Fruit fly (Drosophila melanogaster): ENCODE measurements around the gene CG10098.
A peak's percentile ranks its signal among the peaks of the same experiment; 100 is the strongest.

CG10098 gene

dm6 chr3R:7127966-7128365 is 3.6 kb downstream of the CG10098 start, which contains the start of gene CG10068 (continued):
- TF ChIP-seq pan (optimal IDR thresholded peaks at IDR 0.05): no peak
- TF ChIP-seq pan (GFP tag; optimal IDR thresholded peaks at IDR 0.05 in 1 of 2, IDR thresholded peaks at IDR 0.05 in 1 of 2): peak in 1 of 2 experiments; percentile 97
- peak; percentile 95 for TF ChIP-seq CG2712 (tag; optimal IDR thresholded peaks at IDR 0.05)
- peak; percentile 94 for TF ChIP-seq nmo (GFP tag; optimal IDR thresholded peaks at IDR 0.05)
- TF ChIP-seq tx (GFP tag; optimal IDR thresholded peaks at IDR 0.05): peak; percentile 80
- TF ChIP-seq CG7786 (GFP tag; optimal IDR thresholded peaks at IDR 0.05): peak; percentile 81
- TF ChIP-seq H15 (GFP tag; IDR thresholded peaks at IDR 0.05): peak; percentile 90
- no peak; the same call in 1 of the 2 replicates for TF ChIP-seq GATAe (GFP tag; conservative IDR thresholded peaks at IDR 0.05)
- peak; percentile 89 for TF ChIP-seq CG5953 (GFP tag; IDR thresholded peaks at IDR 0.05)
- no peak for TF ChIP-seq hb (GFP tag; IDR thresholded peaks at IDR 0.05; ENCODE audit: partially characterized antibody)
- TF ChIP-seq CG12769 (tag; optimal IDR thresholded peaks at IDR 0.05): peak; percentile 77
- TF ChIP-seq Vsx1 (GFP tag; optimal IDR thresholded peaks at IDR 0.05): peak; percentile 72
- peak; percentile 45 for TF ChIP-seq schlank (tag; optimal IDR thresholded peaks at IDR 0.05)
- peak; percentile 83 for TF ChIP-seq NFAT (GFP tag; IDR thresholded peaks at IDR 0.05)
- TF ChIP-seq Fer2 (tag; optimal IDR thresholded peaks at IDR 0.05): peak; percentile 73
- peak; percentile 89 for TF ChIP-seq Nf-YA (GFP tag; IDR thresholded peaks at IDR 0.05)
- peak; percentile 81 for TF ChIP-seq CrebB (tag; optimal IDR thresholded peaks at IDR 0.05)
- TF ChIP-seq CG8290 (GFP tag; optimal IDR thresholded peaks at IDR 0.05): peak; percentile 94
- TF ChIP-seq CG8290 (tag; optimal IDR thresholded peaks at IDR 0.05): peak; percentile 73 to 86
- no peak for TF ChIP-seq pita (GFP tag; optimal IDR thresholded peaks at IDR 0.05)
- TF ChIP-seq gcm2 (GFP tag; optimal IDR thresholded peaks at IDR 0.05): peak; percentile 77
- peak; percentile 90 for TF ChIP-seq CG1024 (GFP tag; IDR thresholded peaks at IDR 0.05)
- TF ChIP-seq CG31441 (GFP tag; IDR thresholded peaks at IDR 0.05): peak; percentile 88
- peak; percentile 72 for TF ChIP-seq Oli (tag; optimal IDR thresholded peaks at IDR 0.05)
- TF ChIP-seq CG2129 (GFP tag; IDR thresholded peaks at IDR 0.05; ENCODE audit: partially characterized antibody): no peak
- peak; percentile 83 for TF ChIP-seq D19A (tag; optimal IDR thresholded peaks at IDR 0.05)
- TF ChIP-seq amos (GFP tag; IDR thresholded peaks at IDR 0.05; ENCODE audit: partially characterized antibody): no peak
- TF ChIP-seq gcm (GFP tag; optimal IDR thresholded peaks at IDR 0.05): peak; percentile 87
- TF ChIP-seq CG14710 (tag; optimal IDR thresholded peaks at IDR 0.05): peak; percentile 93
- peak; percentile 55 for TF ChIP-seq Deaf1 (tag; optimal IDR thresholded peaks at IDR 0.05)
- peak; percentile 74 for TF ChIP-seq kah (GFP tag; optimal IDR thresholded peaks at IDR 0.05)
- peak; percentile 92 for TF ChIP-seq HmgZ (tag; optimal IDR thresholded peaks at IDR 0.05)
- TF ChIP-seq CG6765 (GFP tag; optimal IDR thresholded peaks at IDR 0.05): peak; percentile 69
- no peak for TF ChIP-seq Dfd (GFP tag; optimal IDR thresholded peaks at IDR 0.05)
- TF ChIP-seq CG17328 (GFP tag; IDR thresholded peaks at IDR 0.05): peak; percentile 96
- TF ChIP-seq trh (GFP tag; optimal IDR thresholded peaks at IDR 0.05): peak; percentile 68
- peak; percentile 89 for TF ChIP-seq bab2 (GFP tag; optimal IDR thresholded peaks at IDR 0.05)
- TF ChIP-seq ewg (GFP tag; optimal IDR thresholded peaks at IDR 0.05): peak; percentile 78
- peak; percentile 83; the same call in 1 of the 2 replicates for TF ChIP-seq CG4404 (GFP tag; IDR thresholded peaks at IDR 0.05)
- TF ChIP-seq Ssrp (tag; optimal IDR thresholded peaks at IDR 0.05): peak; percentile 80
- TF ChIP-seq chinmo (GFP tag; IDR thresholded peaks at IDR 0.05; ENCODE audit: partially characterized antibody): no peak
- peak; percentile 25 for TF ChIP-seq CG10274 (GFP tag; optimal IDR thresholded peaks at IDR 0.05)
- peak; percentile 78 for TF ChIP-seq CG4617 (GFP tag; optimal IDR thresholded peaks at IDR 0.05; ENCODE audit: borderline replicate concordance)
- no peak for TF ChIP-seq Kr (GFP tag; optimal IDR thresholded peaks at IDR 0.05)
- TF ChIP-seq scrt (GFP tag; optimal IDR thresholded peaks at IDR 0.05): peak; percentile 64
- TF ChIP-seq org-1 (GFP tag; optimal IDR thresholded peaks at IDR 0.05): peak; percentile 73
- peak; percentile 66 for TF ChIP-seq psq (GFP tag; optimal IDR thresholded peaks at IDR 0.05)
- TF ChIP-seq HHEX (GFP tag; optimal IDR thresholded peaks at IDR 0.05): peak; percentile 84
- no peak for TF ChIP-seq cad (GFP tag; optimal IDR thresholded peaks at IDR 0.05)
- TF ChIP-seq sr (GFP tag; IDR thresholded peaks at IDR 0.05): no peak; the same call in 1 of the 3 replicates
- peak; percentile 76 for TF ChIP-seq Nf-YB (GFP tag; optimal IDR thresholded peaks at IDR 0.05)
